Worm (Caenorhabditis elegans) whole organism, mixed stage, embryonic: ENCODE measurements around the gene T19H5.6.

Experiments
- ceh-83 ChIP-seq: fragments of 200-800 bp; sonication (Bioruptor generic); optimal IDR thresholded peaks from 2 replicates; lab custom pipeline; 2018; ENCODE audit warnings: mild to moderate bottlenecking, missing genetic modification characterization, missing compliant biosample characterization
- ces-1 ChIP-seq: fragments of 150-350 bp; optimal IDR thresholded peaks from 2 replicates; lab custom pipeline; 2014; ENCODE audit warnings: missing biosample characterization, missing genetic modification reagents, missing genetic modification characterization
- lin-13 ChIP-seq: fragments of 150-350 bp; optimal IDR thresholded peaks from 2 replicates; lab custom pipeline; 2014; ENCODE audit warnings: missing biosample characterization, missing genetic modification characterization
- mab-5 ChIP-seq: fragments of 150-350 bp; optimal IDR thresholded peaks from 2 replicates; lab custom pipeline; 2014; ENCODE audit warnings: missing biosample characterization, missing genetic modification characterization
- mep-1 ChIP-seq: fragments of 150-350 bp; optimal IDR thresholded peaks from 2 replicates; lab custom pipeline; 2017; ENCODE audit warnings: missing biosample characterization, missing genetic modification reagents, missing genetic modification characterization, inconsistent platforms
- nhr-2 ChIP-seq: fragments of 150-350 bp; optimal IDR thresholded peaks from 2 replicates; lab custom pipeline; 2014; ENCODE audit warnings: missing biosample characterization, missing genetic modification characterization
- nhr-237 ChIP-seq: fragments of 150-350 bp; optimal IDR thresholded peaks from 2 replicates; lab custom pipeline; 2014; ENCODE audit warnings: missing biosample characterization, missing genetic modification characterization
- pha-4 ChIP-seq: fragments of 150-350 bp; optimal IDR thresholded peaks from 2 replicates; lab custom pipeline; 2018; ENCODE audit warnings: missing biosample characterization, missing genetic modification reagents, missing genetic modification characterization
- sem-2 ChIP-seq: fragments of 200-800 bp; sonication (Bioruptor generic); optimal IDR thresholded peaks from 2 replicates; lab custom pipeline; 2018; ENCODE audit warnings: mild to moderate bottlenecking, missing genetic modification characterization, missing compliant biosample characterization
- snpc-4 ChIP-seq: fragments of 150-350 bp; optimal IDR thresholded peaks from 2 replicates; lab custom pipeline; 2014; ENCODE audit warnings: missing biosample characterization, missing genetic modification characterization
- unc-120 ChIP-seq: sonication (generic microtip); optimal IDR thresholded peaks from 2 replicates; lab custom pipeline; 2017; ENCODE audit warnings: missing genetic modification characterization, missing compliant biosample characterization; ENCODE audit not compliant: poor library complexity, severe bottlenecking
- unc-62 ChIP-seq: fragments of 150-350 bp; optimal IDR thresholded peaks from 2 replicates; lab custom pipeline; 2014; ENCODE audit warnings: missing biosample characterization, missing genetic modification reagents, missing genetic modification characterization

DNA sequence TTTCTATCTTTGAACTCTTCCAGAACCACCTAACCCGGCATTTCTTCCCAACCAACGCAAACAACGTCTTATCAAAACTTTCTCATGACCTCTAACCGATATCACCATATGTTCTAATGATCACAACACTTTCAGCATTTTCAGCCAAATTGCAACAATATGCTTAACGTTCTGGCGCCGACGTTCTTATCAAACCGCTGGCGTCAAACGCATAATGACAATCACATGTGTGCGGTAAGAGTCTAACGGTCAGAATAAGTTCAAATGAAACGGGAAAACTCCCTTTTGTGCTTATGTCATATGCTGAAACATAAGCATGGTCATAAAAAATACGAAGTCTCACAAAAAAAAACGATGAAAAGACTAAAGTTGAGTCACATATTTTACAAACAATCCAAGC, 30.9 kb upstream of the T19H5.6 start:
- no peak for TF ChIP-seq pha-4 (tag; lab: Kevin White, UChicago)
- TF ChIP-seq sem-2 (GFP tag; lab: Kevin White, UChicago), result no peak
- TF ChIP-seq snpc-4 (tag; lab: Kevin White, UChicago), result no peak
- no peak for TF ChIP-seq lin-13 (tag; lab: Kevin White, UChicago)
- no peak for TF ChIP-seq ces-1
- TF ChIP-seq unc-62 (GFP tag; lab: Kevin White, UChicago), result no peak
- no peak for TF ChIP-seq nhr-2 (tag; lab: Kevin White, UChicago)
- TF ChIP-seq unc-120 (tag; lab: Kevin White, UChicago), result no peak
- TF ChIP-seq ceh-83, result no peak
- TF ChIP-seq nhr-237, result no peak
- TF ChIP-seq mab-5, result no peak
- TF ChIP-seq mep-1 (tag; lab: Kevin White, UChicago), result no peak
